Worm (Caenorhabditis elegans) whole organism, mixed stage, embryonic: ENCODE data around the gene nas-33.

ENCODE experiments used
- M03D4.4 ChIP-seq: sonication (generic microtip); optimal IDR thresholded peaks from 2 replicates; lab custom pipeline; 2017; ENCODE audit warnings: mild to moderate bottlenecking, missing genetic modification characterization, missing compliant biosample characterization
- bed-3 ChIP-seq: fragments of 200-800 bp; sonication (Bioruptor generic); optimal IDR thresholded peaks from 3 replicates; lab custom pipeline; 2018; ENCODE audit warnings: mild to moderate bottlenecking, missing genetic modification characterization, moderate library complexity, missing compliant biosample characterization
- blmp-1 ChIP-seq: fragments of 150-350 bp; optimal IDR thresholded peaks from 2 replicates; lab custom pipeline; 2014; ENCODE audit warnings: missing biosample characterization, missing genetic modification characterization
- ceh-39 ChIP-seq: fragments of 150-350 bp; optimal IDR thresholded peaks from 2 replicates; lab custom pipeline; 2014; ENCODE audit warnings: missing biosample characterization, missing genetic modification characterization
- ceh-43 ChIP-seq: fragments of 200-800 bp; sonication (Bioruptor generic); optimal IDR thresholded peaks from 2 replicates; lab custom pipeline; 2018; ENCODE audit warnings: mild to moderate bottlenecking, missing genetic modification characterization, moderate library complexity, missing compliant biosample characterization
- ceh-83 ChIP-seq: fragments of 200-800 bp; sonication (Bioruptor generic); optimal IDR thresholded peaks from 2 replicates; lab custom pipeline; 2018; ENCODE audit warnings: mild to moderate bottlenecking, missing genetic modification characterization, missing compliant biosample characterization
- ces-1 ChIP-seq: fragments of 150-350 bp; optimal IDR thresholded peaks from 2 replicates; lab custom pipeline; 2014; ENCODE audit warnings: missing biosample characterization, missing genetic modification reagents, missing genetic modification characterization
- drap-1 ChIP-seq: fragments of 200-800 bp; sonication (Bioruptor generic); optimal IDR thresholded peaks from 3 replicates; lab custom pipeline; 2018; ENCODE audit warnings: mild to moderate bottlenecking, missing genetic modification characterization, missing compliant biosample characterization
- elt-1 ChIP-seq: sonication (generic microtip); optimal IDR thresholded peaks from 2 replicates; lab custom pipeline; 2017; ENCODE audit warnings: missing genetic modification characterization, mild to moderate bottlenecking, missing compliant biosample characterization, antibody characterized with exemption, moderate library complexity, borderline replicate concordance; ENCODE audit not compliant: insufficient read depth
- elt-3 ChIP-seq: fragments of 150-350 bp; optimal IDR thresholded peaks from 2 replicates; lab custom pipeline; 2014; ENCODE audit warnings: missing biosample characterization, missing genetic modification characterization
- flh-1 ChIP-seq: fragments of 200-800 bp; sonication (Bioruptor generic); optimal IDR thresholded peaks from 2 replicates; lab custom pipeline; 2018; ENCODE audit warnings: mild to moderate bottlenecking, missing genetic modification characterization, moderate library complexity, missing compliant biosample characterization
- ham-2 ChIP-seq: fragments of 200-800 bp; sonication (Bioruptor generic); optimal IDR thresholded peaks from 2 replicates; lab custom pipeline; 2018; ENCODE audit warnings: mild to moderate bottlenecking, missing genetic modification characterization, missing compliant biosample characterization
- hlh-1 ChIP-seq: fragments of 150-350 bp; optimal IDR thresholded peaks from 2 replicates; lab custom pipeline; 2014; ENCODE audit warnings: missing biosample characterization, missing genetic modification reagents, missing genetic modification characterization
- lin-13 ChIP-seq: fragments of 150-350 bp; optimal IDR thresholded peaks from 2 replicates; lab custom pipeline; 2014; ENCODE audit warnings: missing biosample characterization, missing genetic modification characterization
- lin-32 ChIP-seq: fragments of 200-800 bp; sonication (Bioruptor generic); optimal IDR thresholded peaks from 2 replicates; lab custom pipeline; 2018; ENCODE audit warnings: mild to moderate bottlenecking, missing genetic modification characterization, missing compliant biosample characterization
- lsy-2 ChIP-seq: fragments of 150-350 bp; optimal IDR thresholded peaks from 2 replicates; lab custom pipeline; 2014; ENCODE audit warnings: missing biosample characterization, missing genetic modification characterization
- mab-5 ChIP-seq: fragments of 150-350 bp; optimal IDR thresholded peaks from 2 replicates; lab custom pipeline; 2014; ENCODE audit warnings: missing biosample characterization, missing genetic modification characterization
- mep-1 ChIP-seq: fragments of 150-350 bp; optimal IDR thresholded peaks from 2 replicates; lab custom pipeline; 2017; ENCODE audit warnings: missing biosample characterization, missing genetic modification reagents, missing genetic modification characterization, inconsistent platforms
- mls-2 ChIP-seq: sonication (generic microtip); optimal IDR thresholded peaks from 2 replicates; lab custom pipeline; 2016; ENCODE audit warnings: mild to moderate bottlenecking, missing genetic modification characterization, moderate library complexity, missing compliant biosample characterization
- nhr-12 ChIP-seq: fragments of 150-350 bp; optimal IDR thresholded peaks from 2 replicates; lab custom pipeline; 2014; ENCODE audit warnings: missing biosample characterization, missing genetic modification characterization
- nhr-2 ChIP-seq: fragments of 150-350 bp; optimal IDR thresholded peaks from 2 replicates; lab custom pipeline; 2014; ENCODE audit warnings: missing biosample characterization, missing genetic modification characterization
- nhr-237 ChIP-seq: fragments of 150-350 bp; optimal IDR thresholded peaks from 2 replicates; lab custom pipeline; 2014; ENCODE audit warnings: missing biosample characterization, missing genetic modification characterization
- nhr-28 ChIP-seq: fragments of 150-350 bp; optimal IDR thresholded peaks from 2 replicates; lab custom pipeline; 2014; ENCODE audit warnings: missing biosample characterization, missing genetic modification characterization
- nhr-76 ChIP-seq: sonication (generic microtip); optimal IDR thresholded peaks from 2 replicates; lab custom pipeline; 2017; ENCODE audit warnings: missing biosample characterization, missing genetic modification characterization
- pha-4 ChIP-seq: fragments of 150-350 bp; optimal IDR thresholded peaks from 2 replicates; lab custom pipeline; 2018; ENCODE audit warnings: missing biosample characterization, missing genetic modification reagents, missing genetic modification characterization
- sem-2 ChIP-seq: fragments of 200-800 bp; sonication (Bioruptor generic); optimal IDR thresholded peaks from 2 replicates; lab custom pipeline; 2018; ENCODE audit warnings: mild to moderate bottlenecking, missing genetic modification characterization, missing compliant biosample characterization
- snpc-4 ChIP-seq: fragments of 150-350 bp; optimal IDR thresholded peaks from 2 replicates; lab custom pipeline; 2014; ENCODE audit warnings: missing biosample characterization, missing genetic modification characterization
- sptf-1 ChIP-seq: sonication (generic microtip); optimal IDR thresholded peaks from 2 replicates; lab custom pipeline; 2017; ENCODE audit warnings: mild to moderate bottlenecking, missing genetic modification characterization, moderate library complexity, missing compliant biosample characterization
- tbx-8 ChIP-seq: fragments of 200-800 bp; sonication (Bioruptor generic); optimal IDR thresholded peaks from 2 replicates; lab custom pipeline; 2018; ENCODE audit warnings: mild to moderate bottlenecking, missing genetic modification characterization, moderate library complexity, missing compliant biosample characterization
- unc-39 ChIP-seq: fragments of 150-350 bp; optimal IDR thresholded peaks from 2 replicates; lab custom pipeline; 2014; ENCODE audit warnings: missing biosample characterization, missing genetic modification characterization
- unc-62 ChIP-seq: fragments of 150-350 bp; optimal IDR thresholded peaks from 2 replicates; lab custom pipeline; 2014; ENCODE audit warnings: missing biosample characterization, missing genetic modification reagents, missing genetic modification characterization
- zip-8 ChIP-seq: fragments of 150-350 bp; optimal IDR thresholded peaks from 2 replicates; lab custom pipeline; 2014; ENCODE audit warnings: missing biosample characterization, missing genetic modification characterization
- ztf-11 ChIP-seq: fragments of 150-350 bp; optimal IDR thresholded peaks from 2 replicates; lab custom pipeline; 2014; ENCODE audit warnings: missing biosample characterization, missing genetic modification characterization

Gene nas-33

DNA sequence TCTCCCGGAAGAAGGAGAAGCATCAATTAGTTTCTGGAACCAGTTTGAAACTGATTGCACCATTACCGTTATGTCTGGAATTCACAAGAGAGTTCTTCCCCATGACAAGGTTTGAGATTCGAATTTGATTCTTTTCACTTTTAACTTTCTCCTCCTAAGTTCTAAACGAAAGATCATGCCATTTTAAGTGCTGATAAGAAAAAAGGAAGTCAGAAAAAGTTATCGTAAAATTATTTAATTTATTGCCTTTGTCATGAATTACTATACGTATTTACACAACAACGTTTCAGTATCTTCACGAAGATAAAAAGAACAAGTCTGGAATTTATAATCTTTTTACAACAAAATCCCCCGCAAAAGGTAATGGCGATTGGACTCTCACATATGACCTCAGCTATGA, 5.1 kb upstream of the nas-33 start:
- no peak for TF ChIP-seq elt-3 (tag; lab: Kevin White, UChicago)
- no peak for TF ChIP-seq sptf-1 (tag; lab: Kevin White, UChicago)
- TF ChIP-seq lsy-2 (tag; lab: Kevin White, UChicago) = no peak
- no peak for TF ChIP-seq nhr-2 (tag; lab: Kevin White, UChicago)
- no peak for TF ChIP-seq hlh-1 (tag; lab: Kevin White, UChicago)
- TF ChIP-seq lin-32 = no peak
- TF ChIP-seq mep-1 (tag; lab: Kevin White, UChicago) = no peak
- no peak for TF ChIP-seq unc-39 (tag; lab: Kevin White, UChicago)
- TF ChIP-seq elt-1 (tag; lab: Kevin White, UChicago) = no peak
- TF ChIP-seq ceh-43 (GFP tag; lab: Kevin White, UChicago) = no peak

DNA sequence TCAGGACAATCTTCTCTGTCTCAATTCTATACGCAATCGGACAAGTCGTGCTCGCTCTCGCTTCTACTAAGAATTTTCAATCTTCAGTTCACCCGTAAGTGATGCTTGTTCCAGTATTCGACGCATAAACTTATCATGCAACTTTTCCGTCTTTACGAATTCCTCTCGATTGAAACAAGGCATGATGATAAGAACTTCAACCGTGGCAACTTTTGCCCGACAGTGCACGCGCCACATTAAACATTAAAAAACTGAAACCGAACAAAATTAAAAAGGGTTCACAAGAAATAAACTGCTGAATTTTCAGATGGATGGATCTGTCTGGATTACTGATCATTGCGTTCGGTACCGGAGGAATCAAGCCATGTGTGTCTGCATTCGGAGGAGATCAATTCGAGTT, 3.4 kb upstream of the nas-33 start:
- TF ChIP-seq sptf-1 (tag; lab: Kevin White, UChicago) = no peak
- TF ChIP-seq drap-1 (GFP tag; lab: Kevin White, UChicago) = no peak
- TF ChIP-seq unc-62 = no peak
- no peak for TF ChIP-seq nhr-237 (tag; lab: Kevin White, UChicago)
- no peak for TF ChIP-seq blmp-1 (tag; lab: Kevin White, UChicago)
- no peak for TF ChIP-seq mls-2 (tag; lab: Kevin White, UChicago)
- no peak for TF ChIP-seq unc-39 (tag; lab: Kevin White, UChicago)

- no peak for TF ChIP-seq sem-2
- no peak for TF ChIP-seq snpc-4 (tag; lab: Kevin White, UChicago)
- no peak for TF ChIP-seq bed-3 (GFP tag; lab: Kevin White, UChicago)
- no peak for TF ChIP-seq lin-32
- TF ChIP-seq hlh-1 (tag; lab: Kevin White, UChicago) = no peak
- TF ChIP-seq nhr-2 (tag; lab: Kevin White, UChicago) = no peak
- TF ChIP-seq pha-4 = no peak
- no peak for TF ChIP-seq unc-39 (tag; lab: Kevin White, UChicago)
- TF ChIP-seq unc-62 = no peak
- TF ChIP-seq tbx-8 (GFP tag; lab: Kevin White, UChicago) = no peak
- no peak for TF ChIP-seq blmp-1 (tag; lab: Kevin White, UChicago)
- TF ChIP-seq ceh-43 (GFP tag; lab: Kevin White, UChicago) = no peak
- no peak for TF ChIP-seq nhr-237 (tag; lab: Kevin White, UChicago)
- no peak for TF ChIP-seq nhr-12 (tag; lab: Kevin White, UChicago)
- no peak for TF ChIP-seq nhr-28
- TF ChIP-seq ham-2 (GFP tag; lab: Kevin White, UChicago) = no peak
- TF ChIP-seq sptf-1 (tag; lab: Kevin White, UChicago) = no peak
- TF ChIP-seq lin-13 (tag; lab: Kevin White, UChicago) = no peak
Measured at ce11 chrX:6458001-6458400, 2.9 kb upstream of the nas-33 start.

- TF ChIP-seq snpc-4 (tag; lab: Kevin White, UChicago) (no peak), mls-2 (tag; lab: Kevin White, UChicago) (no peak), hlh-1 (tag; lab: Kevin White, UChicago) (no peak), mep-1 (tag; lab: Kevin White, UChicago) (no peak), ham-2 (GFP tag; lab: Kevin White, UChicago) (no peak), elt-3 (tag; lab: Kevin White, UChicago) (no peak), nhr-2 (tag; lab: Kevin White, UChicago) (no peak), ztf-11 (tag; lab: Kevin White, UChicago) (no peak), nhr-76 (tag; lab: Kevin White, UChicago) (no peak), zip-8 (no peak), drap-1 (GFP tag; lab: Kevin White, UChicago) (no peak), flh-1 (GFP tag; lab: Kevin White, UChicago) (no peak), sptf-1 (tag; lab: Kevin White, UChicago) (no peak), lsy-2 (tag; lab: Kevin White, UChicago) (no peak), mab-5 (tag; lab: Kevin White, UChicago) (no peak)
Measured at ce11 chrX:6456567-6456966, 1.5 kb upstream of the nas-33 start, which contains the start of gene pept-1. Gene pept-1, plus strand, starts transcription at chrX:6456872.

DNA sequence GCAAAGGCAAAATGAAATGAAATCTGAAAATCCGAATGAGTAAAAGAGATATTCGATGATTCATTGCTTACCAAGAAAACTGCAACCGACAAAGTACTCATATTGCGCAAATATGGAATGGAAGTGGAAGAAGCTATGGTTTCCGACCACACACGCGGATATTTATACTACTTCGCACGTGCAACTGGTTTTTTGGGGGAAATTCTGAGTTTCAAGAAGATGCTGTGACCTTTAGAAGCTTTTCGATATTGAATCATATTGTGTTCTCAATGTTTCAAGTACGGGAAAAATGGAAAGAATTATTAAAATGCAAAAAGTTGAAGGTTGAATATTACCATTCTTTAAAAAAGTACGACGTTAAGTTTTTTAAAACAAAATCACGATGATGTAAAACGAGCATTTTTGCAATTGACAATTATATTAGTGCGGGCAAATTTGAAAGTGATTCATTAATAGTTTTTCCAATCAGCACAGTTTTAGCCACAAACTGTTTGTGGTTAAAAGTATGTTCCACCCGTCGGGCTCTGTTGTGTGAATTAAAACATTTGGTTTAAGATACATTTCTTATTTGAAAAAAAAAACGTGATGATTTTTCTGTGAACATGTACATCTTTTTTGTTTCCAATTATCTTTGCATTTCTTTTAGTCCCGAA, 4.1 kb downstream of the nas-33 start, which contains the start of the genes grl-6 and K10C2.6:
Gene grl-6 (minus strand): TSS at position 101 of the 653 bp plus-strand sequence.
Gene K10C2.6 (plus strand): TSS at position 603 of the 653 bp plus-strand sequence.
- TF ChIP-seq mls-2 (tag; lab: Kevin White, UChicago) = no peak
- no peak for TF ChIP-seq drap-1 (GFP tag; lab: Kevin White, UChicago)
- TF ChIP-seq ces-1 = no peak
- TF ChIP-seq ceh-83 (GFP tag; lab: Kevin White, UChicago) = no peak
- no peak for TF ChIP-seq M03D4.4 (tag; lab: Kevin White, UChicago)
- TF ChIP-seq ceh-43 (GFP tag; lab: Kevin White, UChicago) = no peak
- TF ChIP-seq blmp-1 (tag; lab: Kevin White, UChicago) = no peak
- TF ChIP-seq hlh-1 (tag; lab: Kevin White, UChicago) = no peak
- no peak for TF ChIP-seq ham-2 (GFP tag; lab: Kevin White, UChicago)
- no peak for TF ChIP-seq ceh-39 (tag; lab: Kevin White, UChicago)
- TF ChIP-seq sem-2 = no peak
- no peak for TF ChIP-seq tbx-8 (GFP tag; lab: Kevin White, UChicago)
- no peak for TF ChIP-seq lin-32
- no peak for TF ChIP-seq nhr-237 (tag; lab: Kevin White, UChicago)
- no peak for TF ChIP-seq nhr-28
- TF ChIP-seq ztf-11 (tag; lab: Kevin White, UChicago) = no peak
- no peak for TF ChIP-seq elt-3 (tag; lab: Kevin White, UChicago)
